Fruit fly (Drosophila melanogaster): Measurements from ENCODE around the gene Cox17.

- TF ChIP-seq Hmr (GFP tag; optimal IDR thresholded peaks at IDR 0.05) (no peak), CG2120 (GFP tag; optimal IDR thresholded peaks at IDR 0.05) (no peak), da (GFP tag; optimal IDR thresholded peaks at IDR 0.05) (no peak), fd64A (GFP tag; optimal IDR thresholded peaks at IDR 0.05) (no peak), CG17568 (GFP tag; optimal IDR thresholded peaks at IDR 0.05) (no peak), ftz-f1 (GFP tag; optimal IDR thresholded peaks at IDR 0.05) (no peak)
Measured at dm6 chrX:15123418-15123994, 39.0 kb upstream of the Cox17 start.

Measured in whole organism, embryonic.